Fruit fly (Drosophila melanogaster): Measurements from ENCODE around the gene CG16762.

- no peak for TF ChIP-seq CG10979 (tag; optimal IDR thresholded peaks at IDR 0.05)
- no peak for TF ChIP-seq NK7.1 (GFP tag; optimal IDR thresholded peaks at IDR 0.05)
- no peak for TF ChIP-seq tna (GFP tag; IDR thresholded peaks at IDR 0.05; ENCODE audit: partially characterized antibody)
- TF ChIP-seq TFAM (GFP tag; optimal IDR thresholded peaks at IDR 0.05) = no peak
- TF ChIP-seq CG6254 (GFP tag; optimal IDR thresholded peaks at IDR 0.05) = no peak
- no peak for TF ChIP-seq CG1603 (tag; optimal IDR thresholded peaks at IDR 0.05)
- TF ChIP-seq ftz-f1 (GFP tag; optimal IDR thresholded peaks at IDR 0.05) = no peak
Observed at dm6 chr3L:2446201-2446600, 29.2 kb downstream of the CG16762 start.
